Worm (Caenorhabditis elegans) whole organism, mixed stage, embryonic: ENCODE data around the gene scl-7.

ENCODE experiments used
- bed-3 ChIP-seq: fragments of 200-800 bp; sonication (Bioruptor generic); optimal IDR thresholded peaks from 3 replicates; lab custom pipeline; 2018; ENCODE audit warnings: mild to moderate bottlenecking, missing genetic modification characterization, moderate library complexity, missing compliant biosample characterization
- ceh-39 ChIP-seq: fragments of 150-350 bp; optimal IDR thresholded peaks from 2 replicates; lab custom pipeline; 2014; ENCODE audit warnings: missing biosample characterization, missing genetic modification characterization
- ceh-43 ChIP-seq: fragments of 200-800 bp; sonication (Bioruptor generic); optimal IDR thresholded peaks from 2 replicates; lab custom pipeline; 2018; ENCODE audit warnings: mild to moderate bottlenecking, missing genetic modification characterization, moderate library complexity, missing compliant biosample characterization
- ceh-83 ChIP-seq: fragments of 200-800 bp; sonication (Bioruptor generic); optimal IDR thresholded peaks from 2 replicates; lab custom pipeline; 2018; ENCODE audit warnings: mild to moderate bottlenecking, missing genetic modification characterization, missing compliant biosample characterization
- ces-1 ChIP-seq: fragments of 150-350 bp; optimal IDR thresholded peaks from 2 replicates; lab custom pipeline; 2014; ENCODE audit warnings: missing biosample characterization, missing genetic modification reagents, missing genetic modification characterization
- cnd-1 ChIP-seq: fragments of 200-800 bp; sonication (Bioruptor generic); optimal IDR thresholded peaks from 2 replicates; lab custom pipeline; 2018; ENCODE audit warnings: mild to moderate bottlenecking, missing genetic modification characterization, missing compliant biosample characterization
- drap-1 ChIP-seq: fragments of 200-800 bp; sonication (Bioruptor generic); optimal IDR thresholded peaks from 3 replicates; lab custom pipeline; 2018; ENCODE audit warnings: mild to moderate bottlenecking, missing genetic modification characterization, missing compliant biosample characterization
- elt-1 ChIP-seq: sonication (generic microtip); optimal IDR thresholded peaks from 2 replicates; lab custom pipeline; 2017; ENCODE audit warnings: missing genetic modification characterization, mild to moderate bottlenecking, missing compliant biosample characterization, antibody characterized with exemption, moderate library complexity, borderline replicate concordance; ENCODE audit not compliant: insufficient read depth
- elt-3 ChIP-seq: fragments of 150-350 bp; optimal IDR thresholded peaks from 2 replicates; lab custom pipeline; 2014; ENCODE audit warnings: missing biosample characterization, missing genetic modification characterization
- ham-2 ChIP-seq: fragments of 200-800 bp; sonication (Bioruptor generic); optimal IDR thresholded peaks from 2 replicates; lab custom pipeline; 2018; ENCODE audit warnings: mild to moderate bottlenecking, missing genetic modification characterization, missing compliant biosample characterization
- hlh-1 ChIP-seq: fragments of 150-350 bp; optimal IDR thresholded peaks from 2 replicates; lab custom pipeline; 2014; ENCODE audit warnings: missing biosample characterization, missing genetic modification reagents, missing genetic modification characterization
- lin-13 ChIP-seq: fragments of 150-350 bp; optimal IDR thresholded peaks from 2 replicates; lab custom pipeline; 2014; ENCODE audit warnings: missing biosample characterization, missing genetic modification characterization
- lsy-2 ChIP-seq: fragments of 150-350 bp; optimal IDR thresholded peaks from 2 replicates; lab custom pipeline; 2014; ENCODE audit warnings: missing biosample characterization, missing genetic modification characterization
- mab-5 ChIP-seq: fragments of 150-350 bp; optimal IDR thresholded peaks from 2 replicates; lab custom pipeline; 2014; ENCODE audit warnings: missing biosample characterization, missing genetic modification characterization
- mep-1 ChIP-seq: fragments of 150-350 bp; optimal IDR thresholded peaks from 2 replicates; lab custom pipeline; 2017; ENCODE audit warnings: missing biosample characterization, missing genetic modification reagents, missing genetic modification characterization, inconsistent platforms
- mls-2 ChIP-seq: sonication (generic microtip); optimal IDR thresholded peaks from 2 replicates; lab custom pipeline; 2016; ENCODE audit warnings: mild to moderate bottlenecking, missing genetic modification characterization, moderate library complexity, missing compliant biosample characterization
- nhr-12 ChIP-seq: fragments of 150-350 bp; optimal IDR thresholded peaks from 2 replicates; lab custom pipeline; 2014; ENCODE audit warnings: missing biosample characterization, missing genetic modification characterization
- nhr-2 ChIP-seq: fragments of 150-350 bp; optimal IDR thresholded peaks from 2 replicates; lab custom pipeline; 2014; ENCODE audit warnings: missing biosample characterization, missing genetic modification characterization
- nhr-237 ChIP-seq: fragments of 150-350 bp; optimal IDR thresholded peaks from 2 replicates; lab custom pipeline; 2014; ENCODE audit warnings: missing biosample characterization, missing genetic modification characterization
- nhr-28 ChIP-seq: fragments of 150-350 bp; optimal IDR thresholded peaks from 2 replicates; lab custom pipeline; 2014; ENCODE audit warnings: missing biosample characterization, missing genetic modification characterization
- nhr-76 ChIP-seq: sonication (generic microtip); optimal IDR thresholded peaks from 2 replicates; lab custom pipeline; 2017; ENCODE audit warnings: missing biosample characterization, missing genetic modification characterization
- pha-4 ChIP-seq: fragments of 150-350 bp; optimal IDR thresholded peaks from 2 replicates; lab custom pipeline; 2018; ENCODE audit warnings: missing biosample characterization, missing genetic modification reagents, missing genetic modification characterization
- sem-2 ChIP-seq: fragments of 200-800 bp; sonication (Bioruptor generic); optimal IDR thresholded peaks from 2 replicates; lab custom pipeline; 2018; ENCODE audit warnings: mild to moderate bottlenecking, missing genetic modification characterization, missing compliant biosample characterization
- snpc-4 ChIP-seq: fragments of 150-350 bp; optimal IDR thresholded peaks from 2 replicates; lab custom pipeline; 2014; ENCODE audit warnings: missing biosample characterization, missing genetic modification characterization
- sptf-1 ChIP-seq: sonication (generic microtip); optimal IDR thresholded peaks from 2 replicates; lab custom pipeline; 2017; ENCODE audit warnings: mild to moderate bottlenecking, missing genetic modification characterization, moderate library complexity, missing compliant biosample characterization
- tbx-8 ChIP-seq: fragments of 200-800 bp; sonication (Bioruptor generic); optimal IDR thresholded peaks from 2 replicates; lab custom pipeline; 2018; ENCODE audit warnings: mild to moderate bottlenecking, missing genetic modification characterization, moderate library complexity, missing compliant biosample characterization
- unc-39 ChIP-seq: fragments of 150-350 bp; optimal IDR thresholded peaks from 2 replicates; lab custom pipeline; 2014; ENCODE audit warnings: missing biosample characterization, missing genetic modification characterization
- unc-62 ChIP-seq: fragments of 150-350 bp; optimal IDR thresholded peaks from 2 replicates; lab custom pipeline; 2014; ENCODE audit warnings: missing biosample characterization, missing genetic modification reagents, missing genetic modification characterization
- zip-8 ChIP-seq: fragments of 150-350 bp; optimal IDR thresholded peaks from 2 replicates; lab custom pipeline; 2014; ENCODE audit warnings: missing biosample characterization, missing genetic modification characterization
- ztf-11 ChIP-seq: fragments of 150-350 bp; optimal IDR thresholded peaks from 2 replicates; lab custom pipeline; 2014; ENCODE audit warnings: missing biosample characterization, missing genetic modification characterization

The scl-7 gene

DNA sequence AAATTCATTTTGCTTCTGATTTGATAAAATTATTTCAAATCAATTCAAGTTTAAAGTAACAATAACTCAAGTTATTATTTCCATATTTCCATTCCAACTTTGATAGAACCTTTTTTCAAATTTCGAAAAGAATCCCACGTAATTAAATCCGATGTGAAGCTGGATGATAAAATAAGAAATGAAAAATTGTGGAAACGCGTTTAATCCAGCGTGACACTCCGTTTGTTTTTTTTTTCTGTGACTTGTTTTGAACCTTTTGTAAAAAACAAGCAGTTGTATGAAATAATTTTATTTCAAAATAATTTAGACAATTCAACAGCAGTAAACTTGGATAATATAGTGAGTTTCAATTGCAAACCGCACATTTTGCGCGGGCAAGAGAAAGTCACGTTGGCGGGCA, 17.7 kb upstream of the scl-7 start, which contains the start of gene F49E11.7:
Gene F49E11.7, plus strand, starts transcription at position 301 of the 400 bp plus-strand sequence.
- no peak for TF ChIP-seq zip-8 (tag; lab: Kevin White, UChicago)
- TF ChIP-seq elt-3 (tag; lab: Kevin White, UChicago) = no peak
- TF ChIP-seq unc-39 (tag; lab: Kevin White, UChicago) = no peak
- TF ChIP-seq, all 35 proteins: peak for 0

DNA sequence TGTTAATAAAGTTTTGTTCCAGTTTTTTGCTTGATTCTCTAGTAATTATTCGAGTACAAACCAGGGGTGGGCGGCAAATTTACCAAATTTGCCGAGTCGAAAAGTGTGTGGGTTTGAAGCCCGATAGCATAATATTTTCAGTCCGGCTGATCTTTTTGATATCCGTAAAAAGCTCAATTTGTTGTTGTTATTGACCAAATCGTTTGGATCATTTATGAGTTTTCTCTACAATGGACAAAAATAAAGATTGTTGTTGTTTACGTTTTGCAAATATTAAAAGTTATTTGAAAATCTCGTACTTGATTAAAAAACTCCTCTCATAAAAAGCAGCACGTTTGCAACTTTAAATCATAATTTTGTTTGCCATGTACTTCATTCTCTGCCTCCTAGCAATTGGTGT, 14.2 kb upstream of the scl-7 start, which contains the start of gene scl-1:
Gene scl-1, plus strand, starts transcription at position 301 of the 400 bp plus-strand sequence.
- TF ChIP-seq ces-1 (no peak), lsy-2 (tag; lab: Kevin White, UChicago) (no peak), ham-2 (GFP tag; lab: Kevin White, UChicago) (no peak), unc-62 (GFP tag; lab: Kevin White, UChicago) (no peak), drap-1 (no peak), nhr-12 (no peak)
- TF ChIP-seq, all 35 proteins: peak for 0

DNA sequence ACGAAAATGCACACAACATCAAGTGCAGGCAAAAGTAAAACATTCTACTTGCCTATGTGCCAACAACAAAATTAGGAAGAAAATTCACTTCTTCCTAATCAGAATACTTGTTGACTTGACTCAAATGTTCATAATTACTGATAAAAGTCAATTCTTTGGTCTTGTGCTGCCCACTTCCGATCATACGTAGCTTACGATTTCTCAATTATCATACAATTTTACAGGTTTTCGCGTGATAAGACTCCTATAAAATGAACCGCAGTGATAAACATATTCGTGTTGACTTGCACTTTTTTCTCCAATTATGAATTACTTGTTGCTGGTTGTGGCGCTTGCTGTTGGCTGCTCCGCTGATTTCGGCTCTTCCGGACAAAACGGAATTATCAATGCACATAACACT, 12.8 kb upstream of the scl-7 start, which contains the start of gene scl-2:
Gene scl-2, plus strand, starts transcription at position 293 of the 400 bp plus-strand sequence.
- TF ChIP-seq tbx-8 (GFP tag; lab: Kevin White, UChicago) (no peak), elt-1 (tag; lab: Kevin White, UChicago) (no peak), ceh-43 (GFP tag; lab: Kevin White, UChicago) (no peak), ceh-83 (GFP tag; lab: Kevin White, UChicago) (no peak)

DNA sequence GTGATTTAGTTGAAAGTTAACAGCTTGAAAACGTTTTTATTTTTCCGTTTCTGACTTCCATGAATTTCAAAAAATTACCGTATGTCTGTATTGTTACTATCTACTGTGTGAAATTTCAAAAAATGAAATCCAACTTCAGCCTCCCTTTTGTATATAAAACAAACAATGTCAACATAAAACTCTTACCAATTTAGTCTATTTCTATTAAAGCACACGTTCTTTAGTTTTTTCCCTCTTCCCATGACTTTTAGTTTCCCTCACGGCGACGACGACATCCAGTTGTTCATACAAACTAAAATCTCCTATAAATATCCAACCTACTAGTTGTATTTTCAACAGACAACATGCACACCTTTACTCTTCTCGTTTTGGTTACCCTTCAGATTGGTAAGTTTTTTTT, 11.0 kb upstream of the scl-7 start, which contains the start of gene scl-3:
Gene scl-3, plus strand, starts transcription at position 301 of the 400 bp plus-strand sequence.
- TF ChIP-seq mep-1 (tag; lab: Kevin White, UChicago) = no peak
- TF ChIP-seq cnd-1 (tag; lab: Kevin White, UChicago) = no peak
- TF ChIP-seq mab-5 (tag; lab: Kevin White, UChicago) = no peak
- no peak for TF ChIP-seq elt-3 (tag; lab: Kevin White, UChicago)
- TF ChIP-seq nhr-2 (tag; lab: Kevin White, UChicago) = no peak
- no peak for TF ChIP-seq ceh-83 (GFP tag; lab: Kevin White, UChicago)
- TF ChIP-seq ham-2 (GFP tag; lab: Kevin White, UChicago) = no peak
- TF ChIP-seq hlh-1 = no peak
- no peak for TF ChIP-seq lsy-2 (tag; lab: Kevin White, UChicago)
- no peak for TF ChIP-seq zip-8 (tag; lab: Kevin White, UChicago)
- TF ChIP-seq mls-2 (tag; lab: Kevin White, UChicago) = no peak
- TF ChIP-seq unc-39 (tag; lab: Kevin White, UChicago) = no peak
- no peak for TF ChIP-seq nhr-12
- no peak for TF ChIP-seq nhr-28 (tag; lab: Kevin White, UChicago)
- TF ChIP-seq sem-2 = no peak
- TF ChIP-seq nhr-237 (tag; lab: Kevin White, UChicago) = no peak
- TF ChIP-seq sptf-1 (tag; lab: Kevin White, UChicago) = no peak

DNA sequence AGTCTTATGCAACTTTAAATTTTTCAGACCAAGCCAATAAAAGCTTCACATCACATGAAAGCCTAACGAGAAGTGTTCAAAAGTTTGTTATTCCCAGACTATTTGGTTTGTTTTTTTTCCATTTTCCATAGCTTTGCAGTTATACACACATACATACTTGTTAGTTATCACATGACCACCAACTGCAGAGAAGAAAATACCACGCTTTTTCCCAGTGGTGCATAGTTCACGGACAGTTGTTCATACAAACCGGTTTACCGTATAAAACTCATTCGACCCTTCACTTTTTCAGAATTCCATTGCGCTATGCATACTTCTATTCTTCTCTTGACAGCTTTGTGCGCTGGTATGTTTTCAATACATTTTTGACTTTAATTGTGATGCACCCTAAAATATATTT, 6.5 kb upstream of the scl-7 start, which contains the start of gene scl-5:
Gene scl-5, plus strand, starts transcription at position 301 of the 400 bp plus-strand sequence.
- TF ChIP-seq ceh-43 (GFP tag; lab: Kevin White, UChicago) (no peak), drap-1 (no peak), ztf-11 (tag; lab: Kevin White, UChicago) (no peak), lsy-2 (tag; lab: Kevin White, UChicago) (no peak), nhr-76 (tag; lab: Kevin White, UChicago) (no peak), lin-13 (tag; lab: Kevin White, UChicago) (no peak), nhr-2 (tag; lab: Kevin White, UChicago) (no peak), bed-3 (no peak)
- TF ChIP-seq, all 35 proteins: peak for 0

DNA sequence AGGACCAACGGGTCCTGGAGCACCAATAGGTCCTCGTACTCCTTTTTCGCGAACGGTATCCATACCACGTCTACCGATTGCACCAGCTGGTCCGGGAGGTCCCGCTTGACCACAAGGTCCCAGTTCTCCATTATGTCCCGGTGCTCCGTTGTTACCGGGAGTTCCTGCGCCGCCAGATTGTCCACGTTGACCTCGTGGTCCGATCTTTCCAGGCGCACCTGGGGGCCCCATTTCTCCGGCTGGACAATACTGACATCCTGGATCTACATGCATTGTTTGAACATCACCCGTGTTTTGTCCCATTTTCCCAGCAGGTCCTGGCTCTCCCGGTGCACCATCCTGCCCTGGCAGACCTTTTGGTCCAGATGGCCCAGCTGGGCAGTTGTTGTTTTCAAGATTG, 4.2 kb upstream of the scl-7 start:
- TF ChIP-seq nhr-28 (tag; lab: Kevin White, UChicago) (no peak), pha-4 (tag; lab: Kevin White, UChicago) (no peak), ces-1 (no peak), mep-1 (tag; lab: Kevin White, UChicago) (no peak), sptf-1 (tag; lab: Kevin White, UChicago) (no peak), ceh-39 (tag; lab: Kevin White, UChicago) (no peak), nhr-237 (tag; lab: Kevin White, UChicago) (no peak), mab-5 (tag; lab: Kevin White, UChicago) (no peak), snpc-4 (tag; lab: Kevin White, UChicago) (no peak), drap-1 (no peak), ham-2 (GFP tag; lab: Kevin White, UChicago) (no peak), elt-3 (tag; lab: Kevin White, UChicago) (no peak), unc-39 (tag; lab: Kevin White, UChicago) (no peak), elt-1 (tag; lab: Kevin White, UChicago) (no peak)
